Fruit fly (Drosophila melanogaster) whole organism, embryonic: ENCODE measurements around the gene Apt1.

Source experiments
- B-H2 ChIP-seq: fragments of 200-800 bp; sonication (Bioruptor generic); optimal IDR thresholded peaks from 2 replicates; lab custom pipeline; 2018; ENCODE audit warnings: missing biosample characterization, mild to moderate bottlenecking, missing genetic modification characterization
- BEAF-32 ChIP-seq: fragments of 200-800 bp; sonication (Bioruptor generic); optimal IDR thresholded peaks from 3 replicates; lab custom pipeline; 2017; ENCODE audit warnings: missing biosample characterization, missing genetic modification characterization, mild to moderate bottlenecking, moderate library complexity, missing genetic modification reagents
- Bgb ChIP-seq: fragments of 200-800 bp; sonication (Bioruptor generic); IDR thresholded peaks from 2 replicates; pipeline ENCODE4 v1.3.6; 2022; ENCODE audit warnings: missing biosample characterization, missing genetic modification characterization; ENCODE audit not compliant: partially characterized antibody
- CG13287 ChIP-seq: fragments of 200-800 bp; sonication (Bioruptor generic); IDR thresholded peaks from 2 replicates; pipeline ENCODE4 v1.3.6; 2022; ENCODE audit warnings: missing biosample characterization, missing genetic modification characterization; ENCODE audit not compliant: partially characterized antibody
- CG13296 ChIP-seq: fragments of 200-800 bp; sonication (Bioruptor generic); optimal IDR thresholded peaks from 3 replicates; lab custom pipeline; 2018; ENCODE audit warnings: missing biosample characterization, mild to moderate bottlenecking, missing genetic modification characterization
- CG14441 ChIP-seq: fragments of 200-800 bp; sonication (Bioruptor generic); IDR thresholded peaks from 2 replicates; pipeline ENCODE4 v1.3.6; 2022; ENCODE audit warnings: missing biosample characterization, missing genetic modification characterization
- CG15514 ChIP-seq: fragments of 200-800 bp; sonication (Bioruptor generic); optimal IDR thresholded peaks from 3 replicates; lab custom pipeline; 2017; ENCODE audit warnings: missing biosample characterization, missing genetic modification characterization, mild to moderate bottlenecking, moderate library complexity, missing genetic modification reagents
- CG2199 ChIP-seq: fragments of 200-800 bp; sonication (Bioruptor generic); IDR thresholded peaks from 3 replicates; pipeline ENCODE4 v1.3.6; 2022; ENCODE audit warnings: missing biosample characterization, missing genetic modification characterization
- CG31388 ChIP-seq: fragments of 200-800 bp; sonication (Bioruptor generic); optimal IDR thresholded peaks from 2 replicates; lab custom pipeline; 2016; ENCODE audit warnings: missing biosample characterization, missing genetic modification characterization
- CG31441 ChIP-seq: fragments of 200-800 bp; sonication (Bioruptor generic); IDR thresholded peaks from 2 replicates; pipeline ENCODE4 v1.3.6; 2022; ENCODE audit warnings: missing biosample characterization, missing genetic modification characterization
- CG34224 ChIP-seq: fragments of 200-800 bp; sonication (Bioruptor generic); IDR thresholded peaks from 3 replicates; pipeline ENCODE4 v1.3.6; 2022; ENCODE audit warnings: missing biosample characterization, missing genetic modification characterization; ENCODE audit not compliant: partially characterized antibody
- CG6813 ChIP-seq: fragments of 200-800 bp; sonication (Bioruptor generic); optimal IDR thresholded peaks from 2 replicates; lab custom pipeline; 2017; ENCODE audit warnings: missing biosample characterization, missing genetic modification characterization, mild to moderate bottlenecking, moderate library complexity, missing genetic modification reagents
- CG7928 ChIP-seq: fragments of 200-800 bp; sonication (Bioruptor generic); optimal IDR thresholded peaks from 2 replicates; lab custom pipeline; 2017; ENCODE audit warnings: missing biosample characterization, mild to moderate bottlenecking, missing genetic modification characterization
- CG7987 ChIP-seq: fragments of 200-800 bp; sonication (Bioruptor generic); optimal IDR thresholded peaks from 2 replicates; lab custom pipeline; 2018; ENCODE audit warnings: missing biosample characterization, mild to moderate bottlenecking, missing genetic modification characterization, moderate library complexity
- Dfd ChIP-seq, 2 experiments: fragments of >200 bp; optimal IDR thresholded peaks; 2 replicates each; lab custom pipeline; 2017; ENCODE audit warnings: missing biosample characterization in 2 of 2, missing genetic modification characterization in 2 of 2
- Dp ChIP-seq: fragments of 200-800 bp; sonication (Bioruptor generic); optimal IDR thresholded peaks from 2 replicates; lab custom pipeline; 2018; ENCODE audit warnings: missing biosample characterization, mild to moderate bottlenecking, missing genetic modification characterization, moderate library complexity
- Drgx ChIP-seq: fragments of 200-800 bp; sonication (Bioruptor generic); IDR thresholded peaks from 2 replicates; pipeline ENCODE4 v1.3.6; 2022; ENCODE audit warnings: missing biosample characterization, missing genetic modification characterization
- E2f2 ChIP-seq: fragments of 200-800 bp; sonication (Bioruptor generic); IDR thresholded peaks from 2 replicates; pipeline ENCODE4 v1.3.6; 2022; ENCODE audit warnings: missing biosample characterization, missing genetic modification characterization
- Fer1 ChIP-seq: fragments of 200-800 bp; sonication (Bioruptor generic); optimal IDR thresholded peaks from 2 replicates; lab custom pipeline; 2017; ENCODE audit warnings: missing biosample characterization, mild to moderate bottlenecking, missing genetic modification characterization
- HLH4C ChIP-seq: fragments of 200-800 bp; sonication (Bioruptor generic); IDR thresholded peaks from 3 replicates; pipeline ENCODE4 v1.3.6; 2022; ENCODE audit warnings: missing biosample characterization, missing genetic modification characterization; ENCODE audit not compliant: partially characterized antibody
- HmgZ ChIP-seq: fragments of 200-800 bp; sonication (Bioruptor generic); optimal IDR thresholded peaks from 2 replicates; lab custom pipeline; 2018; ENCODE audit warnings: missing biosample characterization, mild to moderate bottlenecking, missing genetic modification characterization
- MBD-R2 ChIP-seq: fragments of 200-800 bp; sonication (Bioruptor generic); IDR thresholded peaks from 2 replicates; pipeline ENCODE4 v1.3.6; 2022; ENCODE audit warnings: missing biosample characterization, missing genetic modification characterization
- Med ChIP-seq: fragments of 200-800 bp; sonication (Bioruptor generic); peaks from one replicate; lab custom pipeline; 2016; ENCODE audit warnings: missing biosample characterization, missing genetic modification characterization, mild to moderate bottlenecking, inconsistent platforms, moderate library complexity
- Myb ChIP-seq: fragments of 200-800 bp; sonication (Bioruptor generic); optimal IDR thresholded peaks from 2 replicates; lab custom pipeline; 2016; ENCODE audit warnings: missing biosample characterization, missing genetic modification characterization
- Nf-YB ChIP-seq: fragments of 200-800 bp; sonication (Bioruptor generic); optimal IDR thresholded peaks from 3 replicates; lab custom pipeline; 2019; ENCODE audit warnings: missing biosample characterization, mild to moderate bottlenecking, missing genetic modification characterization, moderate library complexity
- Stat92E ChIP-seq, 3 experiments: fragments of >200 bp in 2 of 3; fragments of 200-800 bp in 1 of 3; sonication (Bioruptor generic) in 1 of 3; optimal IDR thresholded peaks; 2 replicates each; lab custom pipeline; 2017 to 2019; ENCODE audit warnings: missing biosample characterization in 3 of 3, missing genetic modification characterization in 3 of 3, mild to moderate bottlenecking in 1 of 3, moderate library complexity in 1 of 3
- aop ChIP-seq: fragments of 200-800 bp; sonication (Bioruptor generic); IDR thresholded peaks from 2 replicates; pipeline ENCODE4 v1.3.6; 2022; ENCODE audit warnings: missing biosample characterization, missing genetic modification characterization
- ash1 ChIP-seq: fragments of 200-800 bp; sonication (Bioruptor generic); optimal IDR thresholded peaks from 2 replicates; lab custom pipeline; 2018; ENCODE audit warnings: missing biosample characterization, mild to moderate bottlenecking, missing genetic modification characterization
- chinmo ChIP-seq: fragments of 200-800 bp; sonication (Bioruptor generic); IDR thresholded peaks from 4 replicates; pipeline ENCODE4 v1.3.6; 2022; ENCODE audit warnings: missing biosample characterization, missing genetic modification characterization; ENCODE audit not compliant: partially characterized antibody
- crp ChIP-seq, 2 experiments: fragments of 200-800 bp; sonication (Bioruptor generic); optimal IDR thresholded peaks; 2 replicates in 1 of 2; 3 replicates in 1 of 2; lab custom pipeline; 2017; ENCODE audit warnings: missing biosample characterization in 2 of 2, missing genetic modification characterization in 2 of 2, mild to moderate bottlenecking in 1 of 2, moderate library complexity in 1 of 2
- dan ChIP-seq: fragments of 200-800 bp; sonication (Bioruptor generic); IDR thresholded peaks from 2 replicates; pipeline ENCODE4 v1.3.6; 2022; ENCODE audit warnings: missing biosample characterization, missing genetic modification characterization
- gcm ChIP-seq: fragments of 200-800 bp; sonication (Bioruptor generic); optimal IDR thresholded peaks from 2 replicates; lab custom pipeline; 2019; ENCODE audit warnings: missing biosample characterization, mild to moderate bottlenecking, missing genetic modification characterization, moderate library complexity
- hb ChIP-seq: fragments of 200-800 bp; sonication (Bioruptor generic); IDR thresholded peaks from 3 replicates; pipeline ENCODE4 v1.3.6; 2022; ENCODE audit warnings: missing biosample characterization, missing genetic modification characterization; ENCODE audit not compliant: partially characterized antibody
- lbe ChIP-seq: fragments of 200-800 bp; sonication (Bioruptor generic); optimal IDR thresholded peaks from 2 replicates; lab custom pipeline; 2016; ENCODE audit warnings: missing biosample characterization, mild to moderate bottlenecking, missing genetic modification characterization
- nom ChIP-seq: fragments of 200-800 bp; sonication (Bioruptor generic); optimal IDR thresholded peaks from 2 replicates; lab custom pipeline; 2017; ENCODE audit warnings: missing biosample characterization, missing genetic modification characterization, mild to moderate bottlenecking, moderate library complexity, missing genetic modification reagents
- pzg ChIP-seq: fragments of 200-800 bp; sonication (Bioruptor generic); optimal IDR thresholded peaks from 3 replicates; lab custom pipeline; 2018; ENCODE audit warnings: missing biosample characterization, mild to moderate bottlenecking, missing genetic modification characterization, moderate library complexity
- row ChIP-seq: fragments of 200-800 bp; sonication (Bioruptor generic); IDR thresholded peaks from 3 replicates; pipeline ENCODE4 v1.3.6; 2022; ENCODE audit warnings: missing biosample characterization, missing genetic modification characterization
- sens ChIP-seq: fragments of 200-800 bp; sonication (Bioruptor generic); peaks from one replicate; lab custom pipeline; 2016; ENCODE audit warnings: missing biosample characterization, missing genetic modification characterization
- slbo ChIP-seq: fragments of 200-800 bp; sonication (Bioruptor generic); IDR thresholded peaks from 2 replicates; pipeline ENCODE4 v1.3.6; 2022; ENCODE audit warnings: missing biosample characterization, missing genetic modification characterization
- unc-4 ChIP-seq: fragments of 200-800 bp; sonication (Bioruptor generic); IDR thresholded peaks from 2 replicates; pipeline ENCODE4 v1.3.6; 2022; ENCODE audit warnings: missing biosample characterization, missing genetic modification characterization; ENCODE audit not compliant: partially characterized antibody

The Apt1 gene

dm6 chr3L:11623245-11623883, 4.5 kb upstream of the Apt1 start:
- peak; percentile 27 for TF ChIP-seq Med (GFP tag; lab: Kevin White, UChicago)
- peak; percentile 17 for TF ChIP-seq BEAF-32 (GFP tag; lab: Kevin White, UChicago)
- no peak for TF ChIP-seq Nf-YB
- TF ChIP-seq B-H2 (GFP tag; lab: Kevin White, UChicago): peak; percentile 15
- TF ChIP-seq nom: peak; percentile 68
- peak; percentile 94 for TF ChIP-seq CG7928 (GFP tag; lab: Kevin White, UChicago)
- TF ChIP-seq slbo (GFP tag; lab: Robert Waterston, UW): peak; percentile 25; the same call in 1 of the 2 replicates
- TF ChIP-seq CG13287: peak; percentile 59
- TF ChIP-seq CG13296 (GFP tag; lab: Kevin White, UChicago): peak; percentile 5
- TF ChIP-seq CG34224 (GFP tag; lab: Robert Waterston, UW): peak; percentile 25; the same call in 1 of the 3 replicates
- peak; percentile 91 for TF ChIP-seq CG2199 (GFP tag; lab: Robert Waterston, UW)
- TF ChIP-seq HLH4C (GFP tag; lab: Robert Waterston, UW): peak; percentile 16; the same call in 1 of the 3 replicates
- no peak for TF ChIP-seq CG6813 (GFP tag; lab: Kevin White, UChicago)
- peak; percentile 60 for TF ChIP-seq lbe (GFP tag; lab: Kevin White, UChicago)
- 0 out of 2 replicates have a peak, but pooled peaks have one; percentile 23 for TF ChIP-seq Drgx
- no peak for TF ChIP-seq ash1
- TF ChIP-seq chinmo (GFP tag; lab: Robert Waterston, UW): peak; percentile 43; the same call in 1 of the 4 replicates
- peak; percentile 41; the same call in 1 of the 3 replicates for TF ChIP-seq row (GFP tag; lab: Robert Waterston, UW)
- TF ChIP-seq sens: peak; percentile 46
- TF ChIP-seq CG31388 (GFP tag; lab: Kevin White, UChicago): no peak
- TF ChIP-seq Myb (GFP tag; lab: Kevin White, UChicago): peak; percentile 61
- TF ChIP-seq dan (GFP tag; lab: Robert Waterston, UW): no peak
- no peak for TF ChIP-seq Stat92E (GFP tag; optimal IDR thresholded peaks at IDR 0.05; lab: Kevin White, UChicago)
- TF ChIP-seq unc-4 (GFP tag; lab: Robert Waterston, UW): peak; percentile 21; the same call in 1 of the 2 replicates
- TF ChIP-seq Dp (GFP tag; lab: Kevin White, UChicago): peak; percentile 18
- TF ChIP-seq aop (GFP tag; lab: Robert Waterston, UW): no peak
- no peak for TF ChIP-seq gcm (GFP tag; lab: Kevin White, UChicago)
- TF ChIP-seq Fer1 (GFP tag; lab: Kevin White, UChicago): peak; percentile 20
- peak; percentile 25 for TF ChIP-seq pzg (GFP tag; lab: Kevin White, UChicago)
- peak; percentile 17; the same call in 1 of the 2 replicates for TF ChIP-seq MBD-R2 (GFP tag; lab: Robert Waterston, UW)
- TF ChIP-seq CG7987 (GFP tag; lab: Kevin White, UChicago): peak; percentile 37
- TF ChIP-seq E2f2: peak; percentile 33
- no peak for TF ChIP-seq CG31441 (GFP tag; lab: Robert Waterston, UW)
- no peak for TF ChIP-seq hb (GFP tag; lab: Robert Waterston, UW)
- TF ChIP-seq CG14441: 0 out of 2 replicates have a peak, but pooled peaks have one; percentile 5
- peak; percentile 31; the same call in 1 of the 2 replicates for TF ChIP-seq Bgb (GFP tag; lab: Robert Waterston, UW)
- peak; percentile 20 for TF ChIP-seq HmgZ (tag; lab: Kevin White, UChicago)
- TF ChIP-seq CG15514: peak; percentile 16
- no peak for TF ChIP-seq Dfd (GFP tag; optimal IDR thresholded peaks at IDR 0.05; lab: Kevin White, UChicago)
- peak in 1 of 2 experiments; percentile 87 for TF ChIP-seq crp (GFP tag; optimal IDR thresholded peaks at IDR 0.05; lab: Kevin White, UChicago)
